Fruit fly (Drosophila melanogaster): Measurements from ENCODE around the gene Vps29.

- TF ChIP-seq CTCF (optimal IDR thresholded peaks at IDR 0.05) = no peak
- TF ChIP-seq CG8478 (optimal IDR thresholded peaks at IDR 0.05) = no peak
Measured at dm6 chr2L:1124265-1124664, 26.3 kb upstream of the Vps29 start.
